Worm (Caenorhabditis elegans) whole organism, late embryonic: ENCODE results near the gene col-42.

ENCODE experiments used
- lin-11 ChIP-seq: fragments of 200-800 bp; sonication (Bioruptor generic); optimal IDR thresholded peaks from 2 replicates; lab custom pipeline; 2018; ENCODE audit warnings: mild to moderate bottlenecking, missing genetic modification characterization, missing compliant biosample characterization
- zip-5 ChIP-seq: sonication (generic microtip); optimal IDR thresholded peaks from 2 replicates; lab custom pipeline; 2016; ENCODE audit warnings: missing genetic modification characterization, missing compliant biosample characterization

- TF ChIP-seq zip-5 (no peak), lin-11 (tag; lab: Kevin White, UChicago) (no peak)
Observed at ce11 chrV:18613164-18613563, 25.1 kb upstream of the col-42 start.
